Worm (Caenorhabditis elegans) whole organism, young adult: ENCODE data around the gene Y34F4.3.

Source experiments
- B0261.1 ChIP-seq: sonication (generic microtip); optimal IDR thresholded peaks from 2 replicates; lab custom pipeline; 2016; ENCODE audit warnings: mild to moderate bottlenecking, missing genetic modification characterization, moderate library complexity, missing compliant biosample characterization
- ceh-79 ChIP-seq: sonication (generic microtip); optimal IDR thresholded peaks from 2 replicates; lab custom pipeline; 2017; ENCODE audit warnings: mild to moderate bottlenecking, missing genetic modification characterization, missing compliant biosample characterization
- ceh-91 ChIP-seq: fragments of 200-800 bp; sonication (Bioruptor generic); IDR thresholded peaks from 2 replicates; pipeline ENCODE4 v1.3.6; 2022; ENCODE audit warnings: missing genetic modification reagents, missing genetic modification characterization, missing compliant biosample characterization
- dpl-1 ChIP-seq: fragments of 150-350 bp; optimal IDR thresholded peaks from 2 replicates; lab custom pipeline; 2014; ENCODE audit warnings: missing biosample characterization, missing genetic modification reagents, missing genetic modification characterization
- hrde-1 ChIP-seq: sonication (generic microtip); optimal IDR thresholded peaks from 2 replicates; lab custom pipeline; 2016; ENCODE audit warnings: missing genetic modification characterization, mild to moderate bottlenecking, missing compliant biosample characterization, moderate library complexity, missing genotype, missing genetic modification reagents, borderline replicate concordance
- lin-40 ChIP-seq: sonication (generic microtip); optimal IDR thresholded peaks from 2 replicates; lab custom pipeline; 2016; ENCODE audit warnings: missing genetic modification characterization, mild to moderate bottlenecking, missing compliant biosample characterization, missing genotype, missing genetic modification reagents
- mxl-1 ChIP-seq: sonication (generic microtip); optimal IDR thresholded peaks from 2 replicates; lab custom pipeline; 2016; ENCODE audit warnings: missing genetic modification characterization, missing compliant biosample characterization
- nfya-1 ChIP-seq: sonication (generic microtip); optimal IDR thresholded peaks from 2 replicates; lab custom pipeline; 2017; ENCODE audit warnings: antibody characterized with exemption, missing compliant biosample characterization, missing genetic modification characterization, borderline replicate concordance; ENCODE audit not compliant: insufficient read depth
- rec-8 ChIP-seq, 2 experiments: sonication (generic microtip); optimal IDR thresholded peaks; 2 replicates each; lab custom pipeline; 2016; ENCODE audit warnings: mild to moderate bottlenecking in 2 of 2, missing genetic modification characterization in 2 of 2, missing genetic modification reagents in 2 of 2, missing genotype in 2 of 2, missing biosample characterization in 1 of 2, missing compliant biosample characterization in 1 of 2, moderate library complexity in 1 of 2
- repo-1 ChIP-seq: sonication (generic microtip); optimal IDR thresholded peaks from 2 replicates; lab custom pipeline; 2017; ENCODE audit warnings: mild to moderate bottlenecking, missing genetic modification characterization, missing compliant biosample characterization
- somi-1 ChIP-seq: fragments of 200-800 bp; sonication (Bioruptor generic); optimal IDR thresholded peaks from 2 replicates; lab custom pipeline; 2018; ENCODE audit warnings: mild to moderate bottlenecking, missing genetic modification characterization, missing compliant biosample characterization

- TF ChIP-seq ceh-79 (tag; lab: Kevin White, UChicago) (no peak), nfya-1 (tag; lab: Kevin White, UChicago) (no peak), rec-8 (tag; optimal IDR thresholded peaks at IDR 0.05; lab: Kevin White, UChicago) (no peak), lin-40 (tag; lab: Kevin White, UChicago) (no peak), dpl-1 (GFP tag; lab: Kevin White, UChicago) (no peak), B0261.1 (no peak), hrde-1 (tag; lab: Kevin White, UChicago) (no peak), mxl-1 (tag; lab: Kevin White, UChicago) (no peak), repo-1 (tag; lab: Kevin White, UChicago) (no peak), ceh-91 (GFP tag; lab: Robert Waterston, UW) (no peak), somi-1 (GFP tag; lab: Kevin White, UChicago) (no peak)
Measured at ce11 chrIII:964637-965036, 51.3 kb downstream of the Y34F4.3 start.
